Worm (Caenorhabditis elegans) whole organism, late embryonic: Measurements from ENCODE around the gene C46C2.7.

Source experiments
- hlh-13 ChIP-seq: fragments of 200-800 bp; sonication (Bioruptor generic); optimal IDR thresholded peaks from 2 replicates; lab custom pipeline; 2018; ENCODE audit warnings: mild to moderate bottlenecking, missing genetic modification characterization, missing compliant biosample characterization
- hlh-8 ChIP-seq: sonication (generic microtip); optimal IDR thresholded peaks from 2 replicates; lab custom pipeline; 2016; ENCODE audit warnings: missing genotype, missing genetic modification characterization, missing compliant biosample characterization
- nhr-11 ChIP-seq: fragments of 150-350 bp; optimal IDR thresholded peaks from 2 replicates; lab custom pipeline; 2014; ENCODE audit warnings: missing biosample characterization, missing genetic modification characterization
- tbx-2 ChIP-seq: sonication (generic microtip); optimal IDR thresholded peaks from 2 replicates; lab custom pipeline; 2016; ENCODE audit warnings: missing genetic modification characterization, missing compliant biosample characterization
- ttx-3 ChIP-seq: sonication (generic microtip); optimal IDR thresholded peaks from 2 replicates; lab custom pipeline; 2016; ENCODE audit warnings: missing genetic modification reagents, missing genetic modification characterization, missing compliant biosample characterization

ce11 chrIV:9199939-9200202 is 5.2 kb downstream of the C46C2.7 start, which contains the start of gene wnk-1:
- no peak for TF ChIP-seq nhr-11 (tag; lab: Kevin White, UChicago)
- no peak for TF ChIP-seq ttx-3 (tag; lab: Kevin White, UChicago)
- no peak for TF ChIP-seq hlh-8 (tag; lab: Kevin White, UChicago)
- TF ChIP-seq hlh-13 (GFP tag; lab: Kevin White, UChicago), result no peak
- TF ChIP-seq tbx-2 (tag; lab: Kevin White, UChicago), result no peak
